Worm (Caenorhabditis elegans) whole organism, L4 larva: ENCODE results near the gene anmt-3.

Source experiments
- R02D3.7 ChIP-seq: fragments of 150-350 bp; sonication (generic microtip); optimal IDR thresholded peaks from 3 replicates; lab custom pipeline; 2014; ENCODE audit warnings: missing biosample characterization, missing genetic modification characterization
- aha-1 ChIP-seq: fragments of 150-350 bp; peaks from one replicate; lab custom pipeline; 2014; ENCODE audit warnings: missing biosample characterization, missing genetic modification characterization
- ama-1 ChIP-seq: fragments of 150-350 bp; optimal IDR thresholded peaks from 2 replicates; lab custom pipeline; 2014; ENCODE audit warnings: inconsistent platforms, mixed read lengths
- ceh-82 ChIP-seq: sonication (generic microtip); optimal IDR thresholded peaks from 2 replicates; lab custom pipeline; 2017; ENCODE audit warnings: missing biosample characterization, missing genetic modification characterization
- fos-1 ChIP-seq: fragments of 150-350 bp; optimal IDR thresholded peaks from 2 replicates; lab custom pipeline; 2014; ENCODE audit warnings: missing biosample characterization, missing genetic modification characterization
- hif-1 ChIP-seq, 2 experiments: sonication (generic microtip); optimal IDR thresholded peaks; 2 replicates each; lab custom pipeline; 2016 to 2017; ENCODE audit warnings: missing compliant biosample characterization in 2 of 2, missing genetic modification characterization in 2 of 2, missing genetic modification reagents in 2 of 2, missing genotype in 2 of 2, mild to moderate bottlenecking in 1 of 2
- lim-7 ChIP-seq: fragments of 200-800 bp; sonication (Bioruptor generic); IDR thresholded peaks from 2 replicates; pipeline ENCODE4 v1.3.6; 2022; ENCODE audit warnings: missing genetic modification characterization, missing compliant biosample characterization
- mdl-1 ChIP-seq, 2 experiments: fragments of 150-350 bp in 1 of 2; sonication (generic microtip) in 1 of 2; optimal IDR thresholded peaks; 2 replicates each; lab custom pipeline; 2014 to 2017; ENCODE audit warnings: missing biosample characterization in 2 of 2, missing genetic modification characterization in 2 of 2
- pqm-1 ChIP-seq: sonication (generic microtip); optimal IDR thresholded peaks from 2 replicates; lab custom pipeline; 2017; ENCODE audit warnings: missing biosample characterization, missing genetic modification characterization
- snpc-4 ChIP-seq: fragments of 150-350 bp; optimal IDR thresholded peaks from 2 replicates; lab custom pipeline; 2014; ENCODE audit warnings: missing biosample characterization, missing genetic modification characterization
- unc-39 ChIP-seq: sonication (generic microtip); optimal IDR thresholded peaks from 2 replicates; lab custom pipeline; 2017; ENCODE audit warnings: missing biosample characterization, missing genetic modification characterization
- vab-7 ChIP-seq: fragments of 200-800 bp; sonication (Bioruptor generic); IDR thresholded peaks from 2 replicates; pipeline ENCODE4 v1.3.6; 2022; ENCODE audit warnings: missing genetic modification reagents, missing genetic modification characterization, missing compliant biosample characterization
- ztf-7 ChIP-seq: fragments of 150-350 bp; optimal IDR thresholded peaks from 2 replicates; lab custom pipeline; 2014; ENCODE audit warnings: missing biosample characterization, missing genetic modification characterization

ce11 chrV:9995791-9996190, 37.7 kb upstream of the anmt-3 start, which contains the start of gene K08H10.6:
- TF ChIP-seq mdl-1 (tag; optimal IDR thresholded peaks at IDR 0.05; lab: Kevin White, UChicago), result no peak
- no peak for TF ChIP-seq aha-1 (tag; lab: Kevin White, UChicago)
- TF ChIP-seq vab-7 (GFP tag; lab: Robert Waterston, UW), result no peak
- no peak for TF ChIP-seq unc-39 (tag; lab: Kevin White, UChicago)
- no peak for TF ChIP-seq R02D3.7 (tag; lab: Kevin White, UChicago)
- no peak for TF ChIP-seq snpc-4 (tag; lab: Kevin White, UChicago)
- no peak for TF ChIP-seq pqm-1 (tag; lab: Kevin White, UChicago)
- no peak for TF ChIP-seq ztf-7
- TF ChIP-seq hif-1 (tag; optimal IDR thresholded peaks at IDR 0.05; lab: Kevin White, UChicago), result no peak
- no peak for TF ChIP-seq ceh-82 (tag; lab: Kevin White, UChicago)
- no peak for TF ChIP-seq ama-1
- no peak for TF ChIP-seq fos-1
- TF ChIP-seq lim-7 (GFP tag; lab: Robert Waterston, UW), result no peak
